Worm (Caenorhabditis elegans) whole organism, L4 larva: Measurements from ENCODE around the gene srz-24.
A peak's percentile ranks its signal among the peaks of the same experiment; 100 is the strongest.

Experiments used
- F44E2.7 ChIP-seq: fragments of 200-800 bp; sonication (Bioruptor generic); IDR thresholded peaks from 2 replicates; pipeline ENCODE4 v2.1.2; 2022; ENCODE audit warnings: missing genetic modification characterization, missing compliant biosample characterization
- T20F7.1 ChIP-seq: fragments of 200-800 bp; sonication (Bioruptor generic); optimal IDR thresholded peaks from 2 replicates; lab custom pipeline; 2018; ENCODE audit warnings: mild to moderate bottlenecking, missing genetic modification characterization, missing compliant biosample characterization
- Y105C5A.15 ChIP-seq: fragments of 200-800 bp; sonication (Bioruptor generic); IDR thresholded peaks from 2 replicates; pipeline ENCODE4 v1.3.6; 2022; ENCODE audit warnings: missing genetic modification characterization, missing compliant biosample characterization
- Y75B8A.6 ChIP-seq: fragments of 200-800 bp; sonication (Bioruptor generic); IDR thresholded peaks from 2 replicates; pipeline ENCODE4 v1.3.6; 2022; ENCODE audit warnings: missing genetic modification reagents, missing genetic modification characterization, missing compliant biosample characterization
- ZK546.5 ChIP-seq, 2 experiments: sonication (generic microtip); optimal IDR thresholded peaks; 2 replicates each; lab custom pipeline; 2017; ENCODE audit warnings: missing biosample characterization in 2 of 2, missing genetic modification characterization in 2 of 2
- ama-1 ChIP-seq: fragments of 150-350 bp; optimal IDR thresholded peaks from 2 replicates; lab custom pipeline; 2014; ENCODE audit warnings: inconsistent platforms, mixed read lengths
- ceh-44 ChIP-seq: fragments of 200-800 bp; sonication (Bioruptor generic); IDR thresholded peaks from 2 replicates; pipeline ENCODE4 v1.3.6; 2022; ENCODE audit warnings: missing genetic modification reagents, missing genetic modification characterization, missing compliant biosample characterization
- ctbp-1 ChIP-seq: fragments of 200-800 bp; sonication (Bioruptor generic); IDR thresholded peaks from 2 replicates; pipeline ENCODE4 v1.3.6; 2022; ENCODE audit warnings: missing genetic modification reagents, missing genetic modification characterization, missing compliant biosample characterization
- daf-16 ChIP-seq, 3 experiments: sonication (generic microtip); optimal IDR thresholded peaks; 2 replicates each; lab custom pipeline; 2016 to 2017; ENCODE audit warnings: missing genetic modification characterization in 3 of 3, missing genetic modification reagents in 3 of 3, mild to moderate bottlenecking in 2 of 3, missing compliant biosample characterization in 2 of 3, missing biosample characterization in 1 of 3, moderate library complexity in 1 of 3
- dpl-1 ChIP-seq: fragments of 150-350 bp; optimal IDR thresholded peaks from 2 replicates; lab custom pipeline; 2014; ENCODE audit warnings: missing biosample characterization, missing genetic modification reagents, missing genetic modification characterization
- duxl-1 ChIP-seq: sonication (generic microtip); optimal IDR thresholded peaks from 2 replicates; lab custom pipeline; 2016; ENCODE audit warnings: mild to moderate bottlenecking, missing genetic modification characterization, moderate library complexity, missing compliant biosample characterization; ENCODE audit not compliant: poor library complexity
- egl-27 ChIP-seq: sonication (generic microtip); optimal IDR thresholded peaks from 3 replicates; lab custom pipeline; 2017; ENCODE audit warnings: missing biosample characterization, missing genetic modification reagents, missing genetic modification characterization
- fos-1 ChIP-seq: fragments of 150-350 bp; optimal IDR thresholded peaks from 2 replicates; lab custom pipeline; 2014; ENCODE audit warnings: missing biosample characterization, missing genetic modification characterization
- lim-7 ChIP-seq: fragments of 200-800 bp; sonication (Bioruptor generic); IDR thresholded peaks from 2 replicates; pipeline ENCODE4 v1.3.6; 2022; ENCODE audit warnings: missing genetic modification characterization, missing compliant biosample characterization
- lin-29 ChIP-seq: fragments of 200-800 bp; sonication (Bioruptor generic); IDR thresholded peaks from 2 replicates; pipeline ENCODE4 v1.3.6; 2022; ENCODE audit warnings: missing genetic modification reagents, missing genetic modification characterization, missing compliant biosample characterization
- lsy-2 ChIP-seq, 2 experiments: fragments of 150-350 bp in 1 of 2; sonication (generic microtip) in 1 of 2; optimal IDR thresholded peaks; 2 replicates each; lab custom pipeline; 2014 to 2017; ENCODE audit warnings: missing biosample characterization in 2 of 2, missing genetic modification characterization in 2 of 2
- mep-1 ChIP-seq: fragments of 150-350 bp; sonication (generic microtip); optimal IDR thresholded peaks from 3 replicates; lab custom pipeline; 2014; ENCODE audit warnings: missing biosample characterization, missing genetic modification characterization
- mes-2 ChIP-seq: sonication (generic microtip); optimal IDR thresholded peaks from 2 replicates; lab custom pipeline; 2016; ENCODE audit warnings: missing genotype, mild to moderate bottlenecking, missing genetic modification characterization, missing compliant biosample characterization; ENCODE audit not compliant: poor library complexity, severe bottlenecking
- mxl-2 ChIP-seq: fragments of 200-800 bp; sonication (Bioruptor generic); conservative IDR thresholded peaks from 2 replicates; pipeline ENCODE4 v1.3.6; 2022; ENCODE audit warnings: missing genetic modification reagents, missing genetic modification characterization, missing compliant biosample characterization
- nhr-11 ChIP-seq: fragments of 150-350 bp; optimal IDR thresholded peaks from 2 replicates; lab custom pipeline; 2014; ENCODE audit warnings: missing biosample characterization, missing genetic modification characterization
- nhr-111 ChIP-seq: fragments of 200-800 bp; sonication (Bioruptor generic); optimal IDR thresholded peaks from 2 replicates; lab custom pipeline; 2018; ENCODE audit warnings: mild to moderate bottlenecking, missing genetic modification characterization, missing compliant biosample characterization
- nhr-237 ChIP-seq: sonication (generic microtip); optimal IDR thresholded peaks from 2 replicates; lab custom pipeline; 2017; ENCODE audit warnings: missing biosample characterization, missing genetic modification characterization
- nhr-28 ChIP-seq: fragments of 150-350 bp; optimal IDR thresholded peaks from 2 replicates; lab custom pipeline; 2014; ENCODE audit warnings: missing biosample characterization, missing genetic modification characterization
- pha-4 ChIP-seq, 2 experiments: fragments of 150-350 bp in 1 of 2; fragments of 200-800 bp in 1 of 2; sonication (Bioruptor generic) in 1 of 2; IDR thresholded peaks in 1 of 2; optimal IDR thresholded peaks in 1 of 2; 2 replicates each; pipeline versions ENCODE4 v1.3.6 to Lab custom; 2014 to 2022; ENCODE audit warnings: missing genetic modification characterization in 2 of 2, missing genetic modification reagents in 2 of 2, missing biosample characterization in 1 of 2, missing compliant biosample characterization in 1 of 2
- php-3 ChIP-seq: fragments of 200-800 bp; sonication (Bioruptor generic); IDR thresholded peaks from 2 replicates; pipeline ENCODE4 v1.3.6; 2022; ENCODE audit warnings: missing genetic modification reagents, missing genetic modification characterization, missing compliant biosample characterization
- rbr-2 ChIP-seq: sonication (generic microtip); optimal IDR thresholded peaks from 2 replicates; lab custom pipeline; 2016; ENCODE audit warnings: missing genotype, missing genetic modification characterization, missing compliant biosample characterization
- set-16 ChIP-seq: fragments of 200-800 bp; sonication (Bioruptor generic); IDR thresholded peaks from 2 replicates; pipeline ENCODE4 v1.3.6; 2022; ENCODE audit warnings: missing genetic modification reagents, missing genetic modification characterization, missing compliant biosample characterization
- spr-3 ChIP-seq: fragments of 200-800 bp; sonication (Bioruptor generic); optimal IDR thresholded peaks from 2 replicates; lab custom pipeline; 2018; ENCODE audit warnings: mild to moderate bottlenecking, missing genetic modification characterization, missing compliant biosample characterization
- unc-130 ChIP-seq: sonication (generic microtip); optimal IDR thresholded peaks from 2 replicates; lab custom pipeline; 2016; ENCODE audit warnings: missing genetic modification reagents, missing genetic modification characterization, missing compliant biosample characterization
- unc-39 ChIP-seq: sonication (generic microtip); optimal IDR thresholded peaks from 2 replicates; lab custom pipeline; 2017; ENCODE audit warnings: missing biosample characterization, missing genetic modification characterization
- unc-62 ChIP-seq, 3 experiments: fragments of 150-350 bp in 1 of 3; sonication (generic microtip); optimal IDR thresholded peaks in 2 of 3; peaks in 1 of 3; 1 replicate in 1 of 3; 2 replicates in 2 of 3; lab custom pipeline; 2014 to 2017; ENCODE audit warnings: missing biosample characterization in 3 of 3, missing genetic modification characterization in 3 of 3, missing genetic modification reagents in 3 of 3, missing genotype in 1 of 3
- vab-7 ChIP-seq: fragments of 200-800 bp; sonication (Bioruptor generic); IDR thresholded peaks from 2 replicates; pipeline ENCODE4 v1.3.6; 2022; ENCODE audit warnings: missing genetic modification reagents, missing genetic modification characterization, missing compliant biosample characterization
- zag-1 ChIP-seq: fragments of 150-350 bp; optimal IDR thresholded peaks from 2 replicates; lab custom pipeline; 2014; ENCODE audit warnings: missing biosample characterization, missing genetic modification characterization
- ztf-7 ChIP-seq: fragments of 150-350 bp; optimal IDR thresholded peaks from 2 replicates; lab custom pipeline; 2014; ENCODE audit warnings: missing biosample characterization, missing genetic modification characterization

Gene srz-24

DNA sequence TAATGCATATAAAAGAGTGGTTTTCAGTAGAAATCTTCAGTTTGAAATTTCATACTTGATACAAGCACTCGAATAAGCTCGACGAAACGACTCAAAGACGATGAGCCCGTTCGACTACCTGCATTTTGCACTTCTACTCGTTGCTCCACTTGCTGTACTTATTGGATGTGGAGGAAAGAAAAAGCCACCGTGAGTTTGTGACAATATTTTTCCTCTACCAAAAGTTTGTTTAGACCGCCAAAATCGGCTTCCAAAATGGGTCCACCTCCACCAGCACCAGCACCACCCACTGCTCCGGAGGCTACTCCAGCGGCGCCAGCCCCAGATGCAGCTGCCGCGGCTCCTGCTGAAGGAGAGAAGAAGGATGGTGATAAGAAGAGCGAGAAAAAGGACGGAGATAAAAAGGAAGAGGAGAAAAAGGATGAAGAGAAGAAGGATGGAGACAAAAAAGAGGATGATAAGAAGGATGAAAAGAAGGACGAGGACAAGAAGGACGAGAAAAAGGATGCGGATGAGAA lies 3.7 kb downstream of the srz-24 start, which contains the start of gene E03H12.5:
TSS of gene E03H12.5 (plus strand) at position 51 of the 518 bp plus-strand sequence.
- 0 out of 2 replicates have a peak, but pooled peaks have one; percentile 8 for TF ChIP-seq mxl-2 (GFP tag; lab: Robert Waterston, UW)
- peak; percentile 91; the same call in 1 of the 2 replicates for TF ChIP-seq set-16 (GFP tag; lab: Robert Waterston, UW)
- no peak for TF ChIP-seq pha-4 (GFP tag; IDR thresholded peaks at IDR 0.05; lab: Robert Waterston, UW)
- no peak for TF ChIP-seq pha-4 (tag; optimal IDR thresholded peaks at IDR 0.05; lab: Kevin White, UChicago)

DNA sequence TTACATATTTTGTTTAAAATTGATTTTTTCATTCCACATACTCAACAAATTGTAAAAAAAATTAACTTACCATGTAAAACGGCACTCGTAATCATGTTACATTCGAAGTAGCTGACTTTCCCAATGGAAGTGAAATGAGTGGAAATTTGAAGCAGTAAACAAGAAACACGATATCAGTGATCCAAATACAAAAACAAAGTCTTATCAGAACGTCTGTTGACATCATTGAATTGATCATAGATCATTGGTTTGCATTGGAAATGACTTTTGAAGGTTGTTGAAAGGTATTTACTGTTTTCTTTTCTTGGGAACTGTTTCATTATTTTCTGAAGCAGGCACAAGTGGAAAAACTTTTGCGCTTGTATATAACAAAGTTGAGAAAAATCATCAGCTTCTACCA lies 4.9 kb downstream of the srz-24 start, which contains the start of gene Y9C9A.16:
TSS of gene Y9C9A.16 (minus strand) at position 131 of the 400 bp plus-strand sequence.
- no peak for TF ChIP-seq Y105C5A.15 (GFP tag; lab: Robert Waterston, UW)
- no peak for TF ChIP-seq php-3 (GFP tag; lab: Robert Waterston, UW)
- TF ChIP-seq unc-62 (GFP tag; optimal IDR thresholded peaks at IDR 0.05 in 1 of 2; lab: Kevin White, UChicago), result peak in 1 of 2 experiments; percentile 57
- no peak for TF ChIP-seq unc-62 (tag; optimal IDR thresholded peaks at IDR 0.05; lab: Kevin White, UChicago)
- TF ChIP-seq ztf-7, result no peak
- no peak for TF ChIP-seq dpl-1 (GFP tag; lab: Kevin White, UChicago)
- no peak for TF ChIP-seq nhr-111 (GFP tag; lab: Kevin White, UChicago)
- no peak for TF ChIP-seq daf-16 (GFP tag; optimal IDR thresholded peaks at IDR 0.05; lab: Kevin White, UChicago)
- TF ChIP-seq daf-16 (tag; optimal IDR thresholded peaks at IDR 0.05; lab: Kevin White, UChicago), result peak; percentile 100
- TF ChIP-seq ama-1 (lab: Kevin White, UChicago), result no peak
- TF ChIP-seq, all 104 proteins: peak for 2

DNA sequence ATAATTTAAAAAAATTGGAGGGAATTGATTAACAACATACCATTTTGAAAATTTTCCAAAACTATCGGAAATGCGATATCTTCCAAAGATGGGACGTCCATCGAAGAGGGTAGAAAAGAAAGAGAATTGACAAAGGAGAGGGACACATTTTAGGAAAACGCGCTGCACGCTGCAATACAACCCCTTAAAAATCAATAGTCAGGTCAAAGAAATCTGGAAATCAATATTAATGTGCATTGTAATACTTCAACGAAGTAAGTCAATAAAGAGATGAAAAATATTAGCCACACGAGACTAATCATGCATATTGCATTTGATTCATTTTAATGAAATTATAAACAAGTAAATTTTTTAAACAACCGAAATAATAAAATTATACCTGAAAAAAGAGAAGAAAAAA lies 11.5 kb downstream of the srz-24 start, which contains the start of gene Y9C9A.13:
TSS of gene Y9C9A.13 (minus strand) at position 101 of the 400 bp plus-strand sequence.
- TF ChIP-seq F44E2.7 (GFP tag; lab: Robert Waterston, UW) (no peak), zag-1 (tag; lab: Kevin White, UChicago) (no peak), lsy-2 (tag; optimal IDR thresholded peaks at IDR 0.05; lab: Kevin White, UChicago) (no peak), unc-39 (tag; lab: Kevin White, UChicago) (no peak), nhr-11 (tag; lab: Kevin White, UChicago) (no peak), ztf-7 (no peak), spr-3 (GFP tag; lab: Kevin White, UChicago) (no peak), fos-1 (tag; lab: Kevin White, UChicago) (no peak), Y75B8A.6 (GFP tag; lab: Robert Waterston, UW) (no peak), lin-29 (GFP tag; lab: Robert Waterston, UW) (no peak)

DNA sequence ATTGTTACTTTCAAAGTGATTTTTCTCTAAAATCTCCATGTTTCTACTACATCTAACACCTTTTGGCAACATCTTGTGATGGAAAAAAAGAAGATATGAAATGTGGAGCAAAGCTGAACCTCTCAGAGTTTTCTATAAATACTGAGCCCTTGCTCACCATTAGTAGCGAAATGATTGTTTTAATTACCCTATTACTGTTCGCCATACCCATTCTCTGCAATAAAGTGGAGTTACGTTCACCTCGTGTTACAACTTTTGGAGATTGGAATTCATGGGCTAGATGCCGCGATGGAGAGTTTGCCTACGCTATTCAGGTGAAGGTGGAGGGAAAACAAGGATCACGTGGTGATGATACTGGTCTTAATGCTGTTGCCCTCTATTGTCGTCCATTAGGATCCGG lies 17.1 kb downstream of the srz-24 start, which contains the start of gene txt-3:
TSS of gene txt-3 (plus strand) at position 125 of the 400 bp plus-strand sequence.
- TF ChIP-seq unc-62 (GFP tag; optimal IDR thresholded peaks at IDR 0.05 in 1 of 2; lab: Kevin White, UChicago) (peak in 1 of 2 experiments; percentile 99), unc-62 (tag; optimal IDR thresholded peaks at IDR 0.05; lab: Kevin White, UChicago) (no peak), T20F7.1 (GFP tag; lab: Kevin White, UChicago) (no peak)

DNA sequence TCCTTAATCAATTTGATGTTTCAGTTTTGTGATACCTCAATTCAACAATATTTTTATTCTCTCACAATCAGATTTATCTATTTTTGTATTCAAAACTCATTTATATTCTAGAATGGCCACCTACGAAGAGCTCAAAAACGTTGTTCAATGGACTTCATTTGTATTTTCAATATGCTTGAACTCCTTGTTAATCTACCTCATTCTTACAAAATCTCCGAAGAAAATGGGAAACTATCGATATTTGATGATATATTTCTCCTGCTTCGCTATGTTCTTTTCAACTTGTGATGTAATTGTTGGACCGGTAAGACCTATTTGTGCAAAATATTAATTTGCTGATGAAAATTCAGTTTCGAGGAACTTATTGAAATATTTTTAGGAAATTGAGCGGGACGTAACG lies 20.3 kb downstream of the srz-24 start, which contains the start of gene str-164:
TSS of gene str-164 (plus strand) at position 113 of the 400 bp plus-strand sequence.
- TF ChIP-seq F44E2.7 (GFP tag; lab: Robert Waterston, UW) (no peak), nhr-28 (tag; lab: Kevin White, UChicago) (no peak), unc-62 (GFP tag; optimal IDR thresholded peaks at IDR 0.05 in 1 of 2; lab: Kevin White, UChicago) (peak in 1 of 2 experiments; percentile 53), unc-62 (tag; optimal IDR thresholded peaks at IDR 0.05; lab: Kevin White, UChicago) (no peak)

DNA sequence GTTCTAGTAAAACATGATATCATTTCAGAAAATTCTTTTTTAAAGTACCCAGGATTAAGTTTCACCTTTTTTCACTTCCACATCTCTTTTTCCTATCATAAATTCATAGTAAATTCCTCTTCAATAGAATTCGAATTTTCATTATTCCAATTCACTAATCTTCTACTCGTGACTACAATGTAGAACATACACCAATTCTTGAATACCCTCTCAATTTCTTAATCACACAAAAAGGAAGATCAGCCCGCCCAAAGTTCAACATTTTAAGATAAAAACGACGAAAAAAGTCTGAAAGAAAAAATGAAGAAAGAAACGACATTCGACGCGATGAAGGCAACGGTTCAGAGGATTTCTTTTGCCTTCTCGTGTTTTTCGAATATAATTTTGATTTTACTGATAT lies 27.0 kb downstream of the srz-24 start, which contains the start of gene str-163:
TSS of gene str-163 (plus strand) at position 301 of the 400 bp plus-strand sequence.
- TF ChIP-seq unc-130 (GFP tag; lab: Kevin White, UChicago), result no peak
- no peak for TF ChIP-seq ZK546.5 (tag; optimal IDR thresholded peaks at IDR 0.05; lab: Kevin White, UChicago)
- no peak for TF ChIP-seq duxl-1 (tag; lab: Kevin White, UChicago)
- TF ChIP-seq mep-1, result no peak
- TF ChIP-seq rbr-2, result no peak
- TF ChIP-seq mes-2 (tag; lab: Kevin White, UChicago), result no peak
- TF ChIP-seq lim-7, result no peak
- TF ChIP-seq ceh-44 (GFP tag; lab: Robert Waterston, UW), result no peak
- no peak for TF ChIP-seq nhr-237 (tag; lab: Kevin White, UChicago)
- TF ChIP-seq vab-7, result no peak
- no peak for TF ChIP-seq F44E2.7 (GFP tag; lab: Robert Waterston, UW)
- TF ChIP-seq ctbp-1 (GFP tag; lab: Robert Waterston, UW), result no peak
- TF ChIP-seq T20F7.1 (GFP tag; lab: Kevin White, UChicago), result no peak
- TF ChIP-seq unc-39 (tag; lab: Kevin White, UChicago), result no peak
- no peak for TF ChIP-seq egl-27
- TF ChIP-seq, all 104 proteins: peak for 0
